Worm (Caenorhabditis elegans): ENCODE results near the gene ltd-1.

ltd-1 gene

DNA sequence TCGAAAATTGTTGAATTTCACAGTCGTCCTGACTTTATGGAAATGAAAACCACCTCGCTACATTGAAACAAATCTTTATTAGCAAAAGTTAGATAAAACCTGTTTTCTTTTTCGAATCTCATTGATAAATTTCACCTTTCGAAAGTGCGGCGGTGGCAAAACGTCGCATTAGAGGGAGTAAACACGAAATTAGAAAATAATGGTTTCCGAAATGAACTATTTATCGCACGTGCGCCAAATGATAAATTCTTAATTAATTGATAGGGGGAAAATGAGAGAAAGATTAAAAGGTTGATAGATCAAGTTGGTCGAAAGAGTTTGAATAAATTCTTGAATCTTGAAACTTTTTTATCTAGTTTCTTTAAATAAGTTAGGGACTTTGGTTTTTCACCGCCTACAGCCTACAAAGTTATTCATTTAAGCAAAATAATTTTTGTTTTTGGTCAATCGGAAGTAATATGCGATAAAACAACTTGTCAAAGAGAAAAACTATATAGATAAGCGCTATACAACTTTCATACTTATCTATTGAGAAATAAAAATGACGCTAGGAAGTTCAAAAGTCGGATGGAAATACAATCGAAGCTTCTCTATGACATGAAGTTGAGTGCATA, 21.4 kb downstream of the ltd-1 start (continued):
- TF ChIP-seq php-3 (GFP tag; IDR thresholded peaks at IDR 0.05) (no peak), nhr-102 (tag; optimal IDR thresholded peaks at IDR 0.05) (no peak), dmd-6 (GFP tag; IDR thresholded peaks at IDR 0.05) (0 out of 2 replicates have a peak, but pooled peaks have one; percentile 17), mdl-1 (tag; optimal IDR thresholded peaks at IDR 0.05) (peak in 1 of 2 experiments; percentile 48), attf-4 (tag; optimal IDR thresholded peaks at IDR 0.05) (no peak), mxl-2 (GFP tag; conservative IDR thresholded peaks at IDR 0.05) (no peak), F49E8.2 (tag; optimal IDR thresholded peaks at IDR 0.05; ENCODE audit: borderline replicate concordance) (no peak), hlh-30 (tag; optimal IDR thresholded peaks at IDR 0.05; ENCODE audit: insufficient read depth) (peak; percentile 7), nhr-76 (tag; optimal IDR thresholded peaks at IDR 0.05) (no peak), mep-1 (tag; optimal IDR thresholded peaks at IDR 0.05) (no peak), nhr-6 (tag; optimal IDR thresholded peaks at IDR 0.05) (no peak), daf-16 (GFP tag; optimal IDR thresholded peaks at IDR 0.05) (no peak), daf-16 (tag; optimal IDR thresholded peaks at IDR 0.05) (peak; percentile 59), lim-7 (GFP tag; IDR thresholded peaks at IDR 0.05) (no peak), unc-62 (GFP tag; optimal IDR thresholded peaks at IDR 0.05 in 1 of 2) (no peak), unc-62 (tag; optimal IDR thresholded peaks at IDR 0.05) (no peak), F10B5.3 (tag; optimal IDR thresholded peaks at IDR 0.05) (no peak), unc-39 (tag; optimal IDR thresholded peaks at IDR 0.05) (no peak), nhr-77 (tag; optimal IDR thresholded peaks at IDR 0.05) (no peak), mes-2 (tag; optimal IDR thresholded peaks at IDR 0.05; ENCODE audit: poor library complexity, severe bottlenecking) (no peak), spr-3 (GFP tag; optimal IDR thresholded peaks at IDR 0.05) (no peak), nhr-111 (GFP tag; optimal IDR thresholded peaks at IDR 0.05) (no peak), dmd-9 (GFP tag; IDR thresholded peaks at IDR 0.05) (no peak), hif-1 (tag; optimal IDR thresholded peaks at IDR 0.05) (no peak)

- TF ChIP-seq nhr-41 (GFP tag; IDR thresholded peaks at IDR 0.05) (no peak), nhr-10 (tag; optimal IDR thresholded peaks at IDR 0.05) (no peak), daf-19 (GFP tag; conservative IDR thresholded peaks at IDR 0.05) (no peak), lin-15B (tag; optimal IDR thresholded peaks at IDR 0.05) (no peak), pha-4 (GFP tag; IDR thresholded peaks at IDR 0.05) (no peak), pha-4 (tag; optimal IDR thresholded peaks at IDR 0.05) (no peak), rbr-2 (tag; optimal IDR thresholded peaks at IDR 0.05) (no peak), aly-2 (tag; optimal IDR thresholded peaks at IDR 0.05) (no peak), jun-1 (tag; optimal IDR thresholded peaks at IDR 0.05) (no peak), F49E8.2 (tag; optimal IDR thresholded peaks at IDR 0.05; ENCODE audit: borderline replicate concordance) (no peak)
These were observed 26.6 kb downstream of the ltd-1 start, which contains the start of gene pdha-1 for ce11 chrII:8065985-8066384. Gene pdha-1, plus strand, starts transcription at chrII:8066285.

- no peak for TF ChIP-seq R02D3.7 (tag; optimal IDR thresholded peaks at IDR 0.05)
- TF ChIP-seq mep-1 (tag; optimal IDR thresholded peaks at IDR 0.05): peak; percentile 84
- peak; percentile 80 for TF ChIP-seq nhr-77 (tag; optimal IDR thresholded peaks at IDR 0.05)
- peak; percentile 44; the same call in 1 of the 2 replicates for TF ChIP-seq madf-9 (GFP tag; conservative IDR thresholded peaks at IDR 0.05)
- no peak for TF ChIP-seq nhr-111 (GFP tag; optimal IDR thresholded peaks at IDR 0.05)
- TF ChIP-seq nhr-11 (tag; optimal IDR thresholded peaks at IDR 0.05): peak; percentile 70
- peak in 1 of 2 experiments; percentile 85 for TF ChIP-seq unc-62 (GFP tag; optimal IDR thresholded peaks at IDR 0.05 in 1 of 2)
- TF ChIP-seq unc-62 (tag; optimal IDR thresholded peaks at IDR 0.05): no peak
- TF ChIP-seq lin-38 (GFP tag; IDR thresholded peaks at IDR 0.05): peak; percentile 95
- TF ChIP-seq zip-11 (GFP tag; IDR thresholded peaks at IDR 0.05): no peak
- TF ChIP-seq mdl-1 (tag; optimal IDR thresholded peaks at IDR 0.05): peak in 1 of 2 experiments; percentile 26
- TF ChIP-seq fkh-10 (GFP tag; optimal IDR thresholded peaks at IDR 0.05): peak; percentile 10
- TF ChIP-seq ceh-44 (GFP tag; IDR thresholded peaks at IDR 0.05): 0 out of 2 replicates have a peak, but pooled peaks have one; percentile 17
- peak; percentile 80 for TF ChIP-seq lin-13 (GFP tag; optimal IDR thresholded peaks at IDR 0.05)
- TF ChIP-seq mxl-3 (GFP tag; optimal IDR thresholded peaks at IDR 0.05): peak; percentile 69
- TF ChIP-seq ZK337.2 (GFP tag; IDR thresholded peaks at IDR 0.05): no peak
- no peak for TF ChIP-seq F44E2.7 (GFP tag; IDR thresholded peaks at IDR 0.05)
- TF ChIP-seq dpl-1 (GFP tag; optimal IDR thresholded peaks at IDR 0.05): peak; percentile 57
- no peak for TF ChIP-seq zfp-3 (GFP tag; conservative IDR thresholded peaks at IDR 0.05)
- peak; percentile 26 for TF ChIP-seq nhr-6 (tag; optimal IDR thresholded peaks at IDR 0.05)
- TF ChIP-seq nhr-28 (tag; optimal IDR thresholded peaks at IDR 0.05): peak; percentile 50
- peak; percentile 50; the same call in 1 of the 2 replicates for TF ChIP-seq vab-7 (GFP tag; IDR thresholded peaks at IDR 0.05)
- no peak for TF ChIP-seq F10B5.3 (tag; optimal IDR thresholded peaks at IDR 0.05)
These were observed 30.2 kb downstream of the ltd-1 start, which contains the start of gene ufd-2 for ce11 chrII:8062334-8062791. Gene ufd-2, plus strand, starts transcription at chrII:8062741.
